Fruit fly (Drosophila melanogaster) whole organism, embryonic: ENCODE data around the gene lap.

Experiments
- CG10366 ChIP-seq: fragments of 200-800 bp; sonication (Bioruptor generic); IDR thresholded peaks from 2 replicates; pipeline ENCODE4 v1.3.6; 2022; ENCODE audit warnings: missing biosample characterization, missing genetic modification characterization
- CG10565 ChIP-seq: fragments of 200-800 bp; sonication (Bioruptor generic); optimal IDR thresholded peaks from 3 replicates; lab custom pipeline; 2016; ENCODE audit warnings: missing biosample characterization, mild to moderate bottlenecking, missing genetic modification characterization
- CG13296 ChIP-seq: fragments of 200-800 bp; sonication (Bioruptor generic); optimal IDR thresholded peaks from 3 replicates; lab custom pipeline; 2018; ENCODE audit warnings: missing biosample characterization, mild to moderate bottlenecking, missing genetic modification characterization
- CG14050 ChIP-seq: fragments of 200-800 bp; sonication (Bioruptor generic); IDR thresholded peaks from 3 replicates; pipeline ENCODE4 v1.3.6; 2022; ENCODE audit warnings: missing biosample characterization, missing genetic modification characterization
- CG15601 ChIP-seq: fragments of 200-800 bp; sonication (Bioruptor generic); optimal IDR thresholded peaks from 3 replicates; lab custom pipeline; 2019; ENCODE audit warnings: missing biosample characterization, mild to moderate bottlenecking, missing genetic modification characterization, moderate library complexity
- CG18619 ChIP-seq: fragments of 200-800 bp; sonication (Bioruptor generic); optimal IDR thresholded peaks from 3 replicates; lab custom pipeline; 2017; ENCODE audit warnings: missing biosample characterization, mild to moderate bottlenecking, missing genetic modification characterization
- CG31365 ChIP-seq: fragments of 200-800 bp; sonication (Bioruptor generic); optimal IDR thresholded peaks from 2 replicates; lab custom pipeline; 2018; ENCODE audit warnings: missing biosample characterization, mild to moderate bottlenecking, missing genetic modification characterization
- CG3281 ChIP-seq: fragments of 200-800 bp; sonication (Bioruptor generic); optimal IDR thresholded peaks from 3 replicates; lab custom pipeline; 2017; ENCODE audit warnings: missing biosample characterization, mild to moderate bottlenecking, missing genetic modification characterization
- CG34224 ChIP-seq: fragments of 200-800 bp; sonication (Bioruptor generic); IDR thresholded peaks from 3 replicates; pipeline ENCODE4 v1.3.6; 2022; ENCODE audit warnings: missing biosample characterization, missing genetic modification characterization; ENCODE audit not compliant: partially characterized antibody
- CG3726 ChIP-seq: fragments of 200-800 bp; sonication (Bioruptor generic); IDR thresholded peaks from 3 replicates; pipeline ENCODE4, ENCODE4 v1.3.6; 2022; ENCODE audit warnings: missing biosample characterization, missing genetic modification characterization
- CG5180 ChIP-seq: fragments of 200-800 bp; sonication (Bioruptor generic); optimal IDR thresholded peaks from 3 replicates; lab custom pipeline; 2017; ENCODE audit warnings: missing biosample characterization, missing genetic modification characterization, mild to moderate bottlenecking, moderate library complexity, missing genetic modification reagents
- CG5245 ChIP-seq: fragments of 200-800 bp; sonication (Bioruptor generic); optimal IDR thresholded peaks from 3 replicates; lab custom pipeline; 2016; ENCODE audit warnings: missing biosample characterization, missing genetic modification characterization
- CG6791 ChIP-seq: fragments of 200-800 bp; sonication (Bioruptor generic); IDR thresholded peaks from 3 replicates; pipeline ENCODE4 v1.3.6; 2022; ENCODE audit warnings: missing biosample characterization, missing genetic modification characterization; ENCODE audit not compliant: partially characterized antibody
- CG7372 ChIP-seq: fragments of 200-800 bp; sonication (Bioruptor generic); IDR thresholded peaks from 2 replicates; pipeline ENCODE4 v1.3.6; 2022; ENCODE audit warnings: missing biosample characterization, missing genetic modification characterization
- CG8290 ChIP-seq, 3 experiments: fragments of 200-800 bp; sonication (Bioruptor generic); optimal IDR thresholded peaks; 2 replicates each; lab custom pipeline; 2016 to 2019; ENCODE audit warnings: missing biosample characterization in 3 of 3, missing genetic modification characterization in 3 of 3, mild to moderate bottlenecking in 2 of 3, moderate library complexity in 1 of 3
- CG8359 ChIP-seq: fragments of 200-800 bp; sonication (Bioruptor generic); optimal IDR thresholded peaks from 2 replicates; lab custom pipeline; 2017; ENCODE audit warnings: missing biosample characterization, mild to moderate bottlenecking, missing genetic modification characterization, borderline replicate concordance
- CG9437 ChIP-seq: fragments of 200-800 bp; sonication (Bioruptor generic); optimal IDR thresholded peaks from 2 replicates; lab custom pipeline; 2018; ENCODE audit warnings: missing biosample characterization, mild to moderate bottlenecking, missing genetic modification characterization
- CG9797 ChIP-seq: fragments of 200-800 bp; sonication (Bioruptor generic); optimal IDR thresholded peaks from 3 replicates; lab custom pipeline; 2018; ENCODE audit warnings: missing biosample characterization, mild to moderate bottlenecking, missing genetic modification characterization
- CG9817 ChIP-seq: fragments of 200-800 bp; sonication (Bioruptor generic); optimal IDR thresholded peaks from 2 replicates; lab custom pipeline; 2018; ENCODE audit warnings: missing biosample characterization, mild to moderate bottlenecking, missing genetic modification characterization, moderate library complexity
- Chrac-16 ChIP-seq: fragments of 200-800 bp; sonication (Bioruptor generic); optimal IDR thresholded peaks from 3 replicates; lab custom pipeline; 2016; ENCODE audit warnings: missing biosample characterization, missing genetic modification characterization
- E2f2 ChIP-seq: fragments of 200-800 bp; sonication (Bioruptor generic); IDR thresholded peaks from 2 replicates; pipeline ENCODE4 v1.3.6; 2022; ENCODE audit warnings: missing biosample characterization, missing genetic modification characterization
- Fer3 ChIP-seq: fragments of 200-800 bp; sonication (Bioruptor generic); optimal IDR thresholded peaks from 2 replicates; lab custom pipeline; 2018; ENCODE audit warnings: missing biosample characterization, mild to moderate bottlenecking, missing genetic modification characterization, moderate library complexity
- Gsc ChIP-seq: fragments of 200-800 bp; sonication (Bioruptor generic); IDR thresholded peaks from 2 replicates; pipeline ENCODE4 v1.3.6; 2022; ENCODE audit warnings: missing biosample characterization, missing genetic modification characterization
- HLHmδ ChIP-seq: fragments of 200-800 bp; sonication (Bioruptor generic); optimal IDR thresholded peaks from 2 replicates; lab custom pipeline; 2018; ENCODE audit warnings: missing biosample characterization, mild to moderate bottlenecking, missing genetic modification characterization, moderate library complexity
- MBD-R2 ChIP-seq: fragments of 200-800 bp; sonication (Bioruptor generic); IDR thresholded peaks from 2 replicates; pipeline ENCODE4 v1.3.6; 2022; ENCODE audit warnings: missing biosample characterization, missing genetic modification characterization
- Mad ChIP-seq: fragments of 200-800 bp; sonication (Bioruptor generic); optimal IDR thresholded peaks from 2 replicates; lab custom pipeline; 2016; ENCODE audit warnings: missing biosample characterization, missing genetic modification characterization
- Mrtf ChIP-seq: fragments of 200-800 bp; sonication (Bioruptor generic); IDR thresholded peaks from 3 replicates; pipeline ENCODE4 v1.3.6; 2022; ENCODE audit warnings: missing biosample characterization, missing genetic modification characterization
- NC2β ChIP-seq: fragments of 200-800 bp; sonication (Bioruptor generic); optimal IDR thresholded peaks from 2 replicates; lab custom pipeline; 2016; ENCODE audit warnings: missing biosample characterization, missing genetic modification characterization
- Neu2 ChIP-seq: fragments of 200-800 bp; sonication (Bioruptor generic); optimal IDR thresholded peaks from 3 replicates; lab custom pipeline; 2016; ENCODE audit warnings: missing biosample characterization, missing genetic modification characterization, borderline replicate concordance
- PHDP ChIP-seq: fragments of 200-800 bp; sonication (Bioruptor generic); optimal IDR thresholded peaks from 3 replicates; lab custom pipeline; 2018; ENCODE audit warnings: missing biosample characterization, mild to moderate bottlenecking, missing genetic modification characterization, moderate library complexity
- Rfx ChIP-seq: fragments of 200-800 bp; sonication (Bioruptor generic); IDR thresholded peaks from 2 replicates; pipeline ENCODE4 v1.3.6; 2022; ENCODE audit warnings: missing biosample characterization, missing genetic modification characterization
- YL-1 ChIP-seq: fragments of 200-800 bp; sonication (Bioruptor generic); optimal IDR thresholded peaks from 3 replicates; lab custom pipeline; 2017; ENCODE audit warnings: missing biosample characterization, mild to moderate bottlenecking, missing genetic modification characterization
- abd-A ChIP-seq: fragments of 200-800 bp; sonication (Bioruptor generic); optimal IDR thresholded peaks from 3 replicates; lab custom pipeline; 2019; ENCODE audit warnings: missing biosample characterization, mild to moderate bottlenecking, missing genetic modification characterization, moderate library complexity
- bigmax ChIP-seq: fragments of 200-800 bp; sonication (Bioruptor generic); optimal IDR thresholded peaks from 2 replicates; lab custom pipeline; 2018; ENCODE audit warnings: missing biosample characterization, mild to moderate bottlenecking, missing genetic modification characterization
- chm ChIP-seq: fragments of 200-800 bp; sonication (Bioruptor generic); IDR thresholded peaks from 2 replicates; pipeline ENCODE4 v1.3.6; 2022; ENCODE audit warnings: missing biosample characterization, missing genetic modification characterization
- en ChIP-seq: fragments of 200-800 bp; sonication (Bioruptor generic); optimal IDR thresholded peaks from 2 replicates; lab custom pipeline; 2016; ENCODE audit warnings: missing biosample characterization, missing genetic modification characterization
- ewg ChIP-seq: fragments of 200-800 bp; sonication (Bioruptor generic); optimal IDR thresholded peaks from 3 replicates; lab custom pipeline; 2017; ENCODE audit warnings: mild to moderate bottlenecking, missing biosample characterization, missing genetic modification reagents, missing genetic modification characterization
- her ChIP-seq: fragments of 200-800 bp; sonication (Bioruptor generic); optimal IDR thresholded peaks from 2 replicates; lab custom pipeline; 2016; ENCODE audit warnings: missing biosample characterization, missing genetic modification characterization
- hkb ChIP-seq, 2 experiments: fragments of 200-800 bp in 1 of 2; fragments of >200 bp in 1 of 2; sonication (Bioruptor generic) in 1 of 2; IDR thresholded peaks in 1 of 2; optimal IDR thresholded peaks in 1 of 2; 2 replicates each; pipeline versions ENCODE4 v1.3.6 to Lab custom; 2017 to 2022; ENCODE audit warnings: missing biosample characterization in 1 of 2, missing genetic modification characterization in 1 of 2
- oc ChIP-seq: fragments of 200-800 bp; sonication (Bioruptor generic); optimal IDR thresholded peaks from 2 replicates; lab custom pipeline; 2018; ENCODE audit warnings: missing biosample characterization, mild to moderate bottlenecking, missing genetic modification characterization, moderate library complexity
- p53 ChIP-seq: fragments of 200-800 bp; sonication (Bioruptor generic); optimal IDR thresholded peaks from 2 replicates; lab custom pipeline; 2016; ENCODE audit warnings: missing biosample characterization, missing genetic modification characterization
- phol ChIP-seq: fragments of 200-800 bp; sonication (Bioruptor generic); optimal IDR thresholded peaks from 3 replicates; lab custom pipeline; 2018; ENCODE audit warnings: missing biosample characterization, mild to moderate bottlenecking, missing genetic modification characterization, moderate library complexity
- psq ChIP-seq: fragments of 200-800 bp; sonication (Bioruptor generic); optimal IDR thresholded peaks from 2 replicates; lab custom pipeline; 2017; ENCODE audit warnings: missing biosample characterization, missing genetic modification characterization
- seq ChIP-seq: fragments of 200-800 bp; sonication (Bioruptor generic); IDR thresholded peaks from 2 replicates; pipeline ENCODE4 v1.3.6; 2022; ENCODE audit warnings: missing biosample characterization, missing genetic modification characterization
- trem ChIP-seq: fragments of 200-800 bp; optimal IDR thresholded peaks from 3 replicates; lab custom pipeline; 2019; ENCODE audit warnings: missing biosample characterization, mild to moderate bottlenecking, missing genetic modification characterization, moderate library complexity
- tup ChIP-seq: fragments of 200-800 bp; sonication (Bioruptor generic); optimal IDR thresholded peaks from 2 replicates; lab custom pipeline; 2016; ENCODE audit warnings: missing biosample characterization, mild to moderate bottlenecking, missing genetic modification characterization, moderate library complexity
- twi ChIP-seq: fragments of 200-800 bp; optimal IDR thresholded peaks from 2 replicates; lab custom pipeline; 2019; ENCODE audit warnings: missing biosample characterization, mild to moderate bottlenecking, missing genetic modification characterization, moderate library complexity
- usp ChIP-seq: fragments of >200 bp; optimal IDR thresholded peaks from 2 replicates; lab custom pipeline; 2017; ENCODE audit warnings: missing biosample characterization, missing genetic modification characterization
- wor ChIP-seq: fragments of 200-800 bp; sonication (Bioruptor generic); IDR thresholded peaks from 2 replicates; pipeline ENCODE4 v1.3.6; 2022; ENCODE audit warnings: missing biosample characterization, missing genetic modification characterization
- zfh2 ChIP-seq: fragments of 200-800 bp; sonication (Bioruptor generic); optimal IDR thresholded peaks from 2 replicates; lab custom pipeline; 2016; ENCODE audit warnings: missing biosample characterization, missing genetic modification characterization

lap gene

dm6 chr3R:7249460-7249859, 62.7 kb downstream of the lap start, which contains the start of the genes CG1227 and Dtwd2 (continued):
- peak; percentile 86 for TF ChIP-seq CG9437
- TF ChIP-seq CG14050: peak; percentile 88
- no peak for TF ChIP-seq bigmax (GFP tag; lab: Kevin White, UChicago)
- peak; percentile 96 for TF ChIP-seq Fer3 (tag; lab: Kevin White, UChicago)
- no peak for TF ChIP-seq HLHmδ (GFP tag; lab: Kevin White, UChicago)
- TF ChIP-seq Neu2 (GFP tag; lab: Kevin White, UChicago): no peak
- peak; percentile 99 for TF ChIP-seq PHDP (tag; lab: Kevin White, UChicago)
- TF ChIP-seq CG10565 (GFP tag; lab: Kevin White, UChicago): no peak
- peak; percentile 100 for TF ChIP-seq CG3281
- no peak; the same call in none of the 2 replicates for TF ChIP-seq chm (GFP tag; lab: Robert Waterston, UW)
- peak; percentile 94 for TF ChIP-seq CG13296 (GFP tag; lab: Kevin White, UChicago)
- TF ChIP-seq CG3726 (GFP tag; lab: Robert Waterston, UW): peak; percentile 71; the same call in 2 of the 3 replicates
- peak; percentile 19 for TF ChIP-seq CG9797 (GFP tag; lab: Kevin White, UChicago)
- peak; percentile 33 for TF ChIP-seq Mad
- TF ChIP-seq zfh2 (GFP tag; lab: Kevin White, UChicago): peak; percentile 73
- peak; percentile 93 for TF ChIP-seq oc (tag; lab: Kevin White, UChicago)
- TF ChIP-seq CG34224 (GFP tag; lab: Robert Waterston, UW): no peak
- peak; percentile 89 for TF ChIP-seq CG7372 (GFP tag; lab: Robert Waterston, UW)
- peak; percentile 70 for TF ChIP-seq wor (GFP tag; lab: Robert Waterston, UW)
- peak; percentile 74 for TF ChIP-seq ewg (GFP tag; lab: Kevin White, UChicago)
- TF ChIP-seq CG31365 (tag; lab: Kevin White, UChicago): peak; percentile 31
- TF ChIP-seq en (GFP tag; lab: Kevin White, UChicago): no peak
- peak; percentile 94 for TF ChIP-seq CG15601 (tag; lab: Kevin White, UChicago)
- TF ChIP-seq NC2β (GFP tag; lab: Kevin White, UChicago): peak; percentile 12
- TF ChIP-seq MBD-R2 (GFP tag; lab: Robert Waterston, UW): peak; percentile 98
- no peak for TF ChIP-seq CG8290 (GFP tag; optimal IDR thresholded peaks at IDR 0.05; lab: Kevin White, UChicago)
- no peak for TF ChIP-seq CG8290 (tag; optimal IDR thresholded peaks at IDR 0.05; lab: Kevin White, UChicago)
- no peak for TF ChIP-seq twi
- TF ChIP-seq tup (GFP tag; lab: Kevin White, UChicago): peak; percentile 7
- peak; percentile 36 for TF ChIP-seq CG5245
- TF ChIP-seq her (GFP tag; lab: Kevin White, UChicago): no peak
- peak; percentile 75 for TF ChIP-seq E2f2 (GFP tag; lab: Robert Waterston, UW)
- no peak for TF ChIP-seq p53
- TF ChIP-seq CG8359 (GFP tag; lab: Kevin White, UChicago): peak; percentile 50
- TF ChIP-seq YL-1 (GFP tag; lab: Kevin White, UChicago): peak; percentile 86
- peak; percentile 92 for TF ChIP-seq phol
- no peak for TF ChIP-seq psq (GFP tag; lab: Kevin White, UChicago)
- TF ChIP-seq Rfx: peak; percentile 94
- peak; percentile 86 for TF ChIP-seq seq (GFP tag; lab: Robert Waterston, UW)
- TF ChIP-seq Chrac-16: peak; percentile 67
- no peak for TF ChIP-seq hkb (optimal IDR thresholded peaks at IDR 0.05; lab: Kevin White, UChicago)
- peak; percentile 91 for TF ChIP-seq hkb (GFP tag; IDR thresholded peaks at IDR 0.05; lab: Robert Waterston, UW)
- no peak for TF ChIP-seq Gsc (GFP tag; lab: Robert Waterston, UW)
- TF ChIP-seq CG18619 (GFP tag; lab: Kevin White, UChicago): peak; percentile 87
- no peak for TF ChIP-seq abd-A (tag; lab: Kevin White, UChicago)
- peak; percentile 90 for TF ChIP-seq trem (tag; lab: Kevin White, UChicago)
- TF ChIP-seq CG5180 (GFP tag; lab: Kevin White, UChicago): peak; percentile 66
- peak; percentile 93 for TF ChIP-seq CG9817 (tag; lab: Kevin White, UChicago)
- peak; percentile 88 for TF ChIP-seq Mrtf (GFP tag; lab: Robert Waterston, UW)
- TF ChIP-seq CG6791: no peak
- TF ChIP-seq CG10366 (GFP tag; lab: Robert Waterston, UW): peak; percentile 91
- TF ChIP-seq usp (GFP tag; lab: Kevin White, UChicago): no peak
